Worm (Caenorhabditis elegans) whole organism, L2 larva: ENCODE data around the gene Y57A10C.10.

Source experiments
- C34F6.9 ChIP-seq: fragments of 150-350 bp; optimal IDR thresholded peaks from 2 replicates; lab custom pipeline; 2014; ENCODE audit warnings: missing biosample characterization, missing genetic modification characterization
- F13H6.1 ChIP-seq: sonication (generic microtip); optimal IDR thresholded peaks from 2 replicates; lab custom pipeline; 2016; ENCODE audit warnings: missing genetic modification characterization, missing compliant biosample characterization
- Y55F3AM.14 ChIP-seq: fragments of 200-800 bp; sonication (Bioruptor generic); optimal IDR thresholded peaks from 2 replicates; lab custom pipeline; 2018; ENCODE audit warnings: mild to moderate bottlenecking, missing genetic modification characterization, missing compliant biosample characterization
- ZK546.5 ChIP-seq: sonication (generic microtip); optimal IDR thresholded peaks from 2 replicates; lab custom pipeline; 2017; ENCODE audit warnings: missing biosample characterization, missing genetic modification characterization
- aly-2 ChIP-seq: fragments of 150-350 bp; optimal IDR thresholded peaks from 2 replicates; lab custom pipeline; 2014; ENCODE audit warnings: missing biosample characterization, missing genetic modification characterization
- blmp-1 ChIP-seq: sonication (generic microtip); optimal IDR thresholded peaks from 2 replicates; lab custom pipeline; 2017; ENCODE audit warnings: missing genetic modification characterization, mild to moderate bottlenecking, missing compliant biosample characterization, antibody characterized with exemption, moderate library complexity; ENCODE audit not compliant: insufficient read depth
- ceh-82 ChIP-seq: fragments of 150-350 bp; optimal IDR thresholded peaks from 2 replicates; lab custom pipeline; 2014; ENCODE audit warnings: missing biosample characterization, missing genetic modification characterization
- crh-2 ChIP-seq: sonication (generic microtip); optimal IDR thresholded peaks from 2 replicates; lab custom pipeline; 2017; ENCODE audit warnings: missing biosample characterization, missing genetic modification characterization
- dmd-4 ChIP-seq: sonication (generic microtip); optimal IDR thresholded peaks from 2 replicates; lab custom pipeline; 2017; ENCODE audit warnings: missing biosample characterization, missing genetic modification characterization
- egl-27 ChIP-seq: sonication (generic microtip); optimal IDR thresholded peaks from 3 replicates; lab custom pipeline; 2017; ENCODE audit warnings: missing biosample characterization, missing genetic modification reagents, missing genetic modification characterization
- elt-1 ChIP-seq: fragments of 150-350 bp; optimal IDR thresholded peaks from 2 replicates; lab custom pipeline; 2014; ENCODE audit warnings: missing biosample characterization, missing genetic modification characterization
- elt-3 ChIP-seq: sonication (generic microtip); optimal IDR thresholded peaks from 2 replicates; lab custom pipeline; 2017; ENCODE audit warnings: missing biosample characterization, missing genetic modification characterization
- fos-1 ChIP-seq: fragments of 150-350 bp; optimal IDR thresholded peaks from 2 replicates; lab custom pipeline; 2014; ENCODE audit warnings: missing biosample characterization, missing genetic modification characterization
- gmeb-1 ChIP-seq: fragments of 150-350 bp; optimal IDR thresholded peaks from 2 replicates; lab custom pipeline; 2014; ENCODE audit warnings: missing biosample characterization, missing genetic modification characterization
- lin-11 ChIP-seq: fragments of 150-350 bp; sonication (generic microtip); optimal IDR thresholded peaks from 2 replicates; lab custom pipeline; 2014; ENCODE audit warnings: missing biosample characterization, missing genetic modification characterization, inconsistent platforms, mixed read lengths
- lin-13 ChIP-seq: fragments of 150-350 bp; optimal IDR thresholded peaks from 2 replicates; lab custom pipeline; 2014; ENCODE audit warnings: missing biosample characterization, missing genetic modification reagents, missing genetic modification characterization
- lin-39 ChIP-seq: fragments of 150-350 bp; optimal IDR thresholded peaks from 2 replicates; lab custom pipeline; 2014; ENCODE audit warnings: missing biosample characterization, missing genetic modification reagents, missing genetic modification characterization
- lsy-2 ChIP-seq, 2 experiments: fragments of 150-350 bp in 1 of 2; sonication (generic microtip) in 1 of 2; optimal IDR thresholded peaks; 2 replicates each; lab custom pipeline; 2014 to 2017; ENCODE audit warnings: missing biosample characterization in 2 of 2, missing genetic modification characterization in 2 of 2
- mab-5 ChIP-seq: fragments of 150-350 bp; optimal IDR thresholded peaks from 2 replicates; lab custom pipeline; 2014; ENCODE audit warnings: missing biosample characterization, missing genetic modification characterization
- mdl-1 ChIP-seq, 2 experiments: fragments of 150-350 bp in 1 of 2; sonication (generic microtip) in 1 of 2; optimal IDR thresholded peaks; 2 replicates each; lab custom pipeline; 2017; ENCODE audit warnings: missing biosample characterization in 2 of 2, missing genetic modification characterization in 2 of 2
- nhr-10 ChIP-seq: sonication (generic microtip); optimal IDR thresholded peaks from 2 replicates; lab custom pipeline; 2017; ENCODE audit warnings: missing biosample characterization, missing genetic modification characterization
- nhr-11 ChIP-seq: fragments of 150-350 bp; optimal IDR thresholded peaks from 2 replicates; lab custom pipeline; 2014; ENCODE audit warnings: missing biosample characterization, missing genetic modification characterization
- nhr-12 ChIP-seq: fragments of 150-350 bp; optimal IDR thresholded peaks from 2 replicates; lab custom pipeline; 2014; ENCODE audit warnings: missing biosample characterization, missing genetic modification characterization
- nhr-129 ChIP-seq: fragments of 150-350 bp; optimal IDR thresholded peaks from 2 replicates; lab custom pipeline; 2014; ENCODE audit warnings: missing biosample characterization, missing genetic modification characterization
- nhr-21 ChIP-seq: fragments of 150-350 bp; optimal IDR thresholded peaks from 2 replicates; lab custom pipeline; 2014; ENCODE audit warnings: missing biosample characterization, missing genetic modification characterization
- nhr-237 ChIP-seq: fragments of 150-350 bp; optimal IDR thresholded peaks from 2 replicates; lab custom pipeline; 2014; ENCODE audit warnings: missing biosample characterization, missing genetic modification characterization
- nhr-25 ChIP-seq: fragments of 150-350 bp; sonication (generic microtip); optimal IDR thresholded peaks from 3 replicates; lab custom pipeline; 2014; ENCODE audit warnings: missing biosample characterization, missing genetic modification characterization
- nhr-6 ChIP-seq: fragments of 150-350 bp; optimal IDR thresholded peaks from 2 replicates; lab custom pipeline; 2014; ENCODE audit warnings: missing biosample characterization, missing genetic modification characterization
- skn-1 ChIP-seq: sonication (generic microtip); optimal IDR thresholded peaks from 2 replicates; lab custom pipeline; 2017; ENCODE audit warnings: missing biosample characterization, missing genetic modification characterization
- sma-3 ChIP-seq: sonication (generic microtip); optimal IDR thresholded peaks from 2 replicates; lab custom pipeline; 2016; ENCODE audit warnings: missing genetic modification reagents, missing genetic modification characterization, missing compliant biosample characterization
- sma-9 ChIP-seq, 2 experiments: fragments of 150-350 bp in 1 of 2; sonication (generic microtip) in 1 of 2; optimal IDR thresholded peaks; 2 replicates each; lab custom pipeline; 2014 to 2016; ENCODE audit warnings: missing genetic modification characterization in 2 of 2, mild to moderate bottlenecking in 1 of 2, missing biosample characterization in 1 of 2, missing compliant biosample characterization in 1 of 2, missing genetic modification reagents in 1 of 2, moderate library complexity in 1 of 2
- snpc-4 ChIP-seq: fragments of 150-350 bp; optimal IDR thresholded peaks from 2 replicates; lab custom pipeline; 2014; ENCODE audit warnings: missing biosample characterization, missing genetic modification characterization
- unc-62 ChIP-seq: fragments of 150-350 bp; optimal IDR thresholded peaks from 2 replicates; lab custom pipeline; 2014; ENCODE audit warnings: missing biosample characterization, missing genetic modification reagents, missing genetic modification characterization
- zag-1 ChIP-seq: fragments of 150-350 bp; optimal IDR thresholded peaks from 2 replicates; lab custom pipeline; 2014; ENCODE audit warnings: missing biosample characterization, missing genetic modification characterization
- ztf-4 ChIP-seq: fragments of 150-350 bp; optimal IDR thresholded peaks from 2 replicates; lab custom pipeline; 2014; ENCODE audit warnings: missing biosample characterization, missing genetic modification characterization

Y57A10C.10 gene

DNA sequence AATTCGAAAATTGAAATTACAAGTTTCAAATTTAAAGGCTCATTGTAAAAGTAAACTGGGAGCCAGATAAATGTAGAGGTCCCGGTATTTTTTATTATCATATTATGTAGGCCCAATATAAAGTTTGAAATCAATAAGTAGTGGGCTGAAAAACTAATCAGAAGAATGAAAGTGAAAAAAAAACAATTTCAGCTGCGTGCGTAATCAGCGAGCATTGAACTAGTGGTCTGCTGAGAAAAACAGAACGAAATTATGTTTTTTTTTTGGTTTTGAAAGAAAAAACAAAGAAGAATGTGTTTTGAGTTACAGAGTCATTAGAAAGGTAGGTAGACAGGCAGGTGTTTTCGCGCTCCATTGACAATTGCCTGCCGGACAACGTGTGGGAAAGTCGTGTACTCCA is 32.3 kb downstream of the Y57A10C.10 start, which contains the start of gene sre-31:
Gene sre-31 (minus strand): TSS at position 101 of the 400 bp plus-strand sequence.
- TF ChIP-seq dmd-4 = no peak
- TF ChIP-seq mdl-1 (tag; optimal IDR thresholded peaks at IDR 0.05; lab: Kevin White, UChicago) = no peak
- TF ChIP-seq lsy-2 (tag; optimal IDR thresholded peaks at IDR 0.05; lab: Kevin White, UChicago) = no peak
- no peak for TF ChIP-seq nhr-237 (tag; lab: Kevin White, UChicago)
- TF ChIP-seq crh-2 = no peak
- TF ChIP-seq nhr-11 (tag; lab: Kevin White, UChicago) = no peak
- no peak for TF ChIP-seq nhr-12 (tag; lab: Kevin White, UChicago)
- no peak for TF ChIP-seq nhr-25 (tag; lab: Kevin White, UChicago)
- TF ChIP-seq lin-11 = no peak
- TF ChIP-seq egl-27 = no peak
- TF ChIP-seq elt-3 (tag; lab: Kevin White, UChicago) = no peak
- no peak for TF ChIP-seq lin-39 (tag; lab: Kevin White, UChicago)
- TF ChIP-seq snpc-4 (tag; lab: Kevin White, UChicago) = no peak
- no peak for TF ChIP-seq ZK546.5 (tag; lab: Kevin White, UChicago)
- TF ChIP-seq, all 48 proteins: peak for 0

DNA sequence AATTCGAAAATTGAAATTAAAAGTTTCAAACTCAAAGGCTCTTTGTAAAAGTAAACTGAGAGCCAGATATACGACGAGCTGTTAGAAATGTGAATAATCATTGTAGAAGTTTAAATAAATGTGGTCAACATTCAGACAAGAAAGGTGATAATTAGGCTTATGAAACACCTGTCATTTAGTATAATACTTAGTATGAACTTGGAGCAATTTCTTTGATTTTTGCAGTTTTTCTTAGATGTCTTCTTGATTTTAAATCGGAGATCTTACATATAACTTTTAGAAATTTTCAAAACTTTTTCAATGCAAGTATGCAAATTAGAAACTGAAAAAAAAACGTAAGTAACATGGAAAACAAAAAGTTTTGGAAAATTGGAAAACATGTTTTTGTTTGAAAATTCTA is 34.7 kb downstream of the Y57A10C.10 start, which contains the start of gene sre-30:
Gene sre-30 (minus strand): TSS at position 101 of the 400 bp plus-strand sequence.
- no peak for TF ChIP-seq nhr-237 (tag; lab: Kevin White, UChicago)
- no peak for TF ChIP-seq fos-1
- TF ChIP-seq Y55F3AM.14 (GFP tag; lab: Kevin White, UChicago) = no peak
- TF ChIP-seq nhr-6 (tag; lab: Kevin White, UChicago) = no peak
- TF ChIP-seq F13H6.1 (tag; lab: Kevin White, UChicago) = no peak
- TF ChIP-seq nhr-21 (tag; lab: Kevin White, UChicago) = no peak
- TF ChIP-seq sma-3 (GFP tag; lab: Kevin White, UChicago) = no peak
- TF ChIP-seq C34F6.9 (tag; lab: Kevin White, UChicago) = no peak
- no peak for TF ChIP-seq ceh-82 (tag; lab: Kevin White, UChicago)
- TF ChIP-seq egl-27 = no peak
- no peak for TF ChIP-seq lin-39 (tag; lab: Kevin White, UChicago)
- TF ChIP-seq aly-2 (tag; lab: Kevin White, UChicago) = no peak
- no peak for TF ChIP-seq mdl-1 (tag; optimal IDR thresholded peaks at IDR 0.05; lab: Kevin White, UChicago)
- TF ChIP-seq zag-1 (tag; lab: Kevin White, UChicago) = no peak
- TF ChIP-seq unc-62 (GFP tag; lab: Kevin White, UChicago) = no peak

DNA sequence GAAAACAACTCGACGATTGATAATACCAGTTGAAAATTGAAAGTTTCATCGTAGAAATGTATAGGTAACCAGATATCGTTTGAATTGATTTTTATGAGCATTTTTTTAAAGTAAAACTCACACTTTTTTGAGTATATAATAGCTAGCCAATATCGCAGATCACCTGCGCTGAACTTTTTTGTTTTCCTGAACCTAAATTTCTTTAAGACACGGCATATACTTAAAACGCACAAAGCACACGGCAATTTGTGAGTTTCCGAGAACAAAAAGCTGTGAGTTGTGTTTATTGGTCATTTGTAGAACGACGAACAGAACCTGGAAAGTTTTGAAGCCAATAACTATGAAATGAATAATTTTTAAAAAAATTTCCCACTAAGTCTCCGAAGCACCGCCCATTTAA is 39.3 kb downstream of the Y57A10C.10 start, which contains the start of gene sre-29:
Gene sre-29 (minus strand): TSS at position 101 of the 400 bp plus-strand sequence.
- TF ChIP-seq nhr-237 (tag; lab: Kevin White, UChicago) (no peak), unc-62 (GFP tag; lab: Kevin White, UChicago) (no peak), crh-2 (no peak), dmd-4 (no peak), C34F6.9 (tag; lab: Kevin White, UChicago) (no peak), ZK546.5 (tag; lab: Kevin White, UChicago) (no peak), mab-5 (tag; lab: Kevin White, UChicago) (no peak), lin-39 (tag; lab: Kevin White, UChicago) (no peak), aly-2 (tag; lab: Kevin White, UChicago) (no peak), ztf-4 (tag; lab: Kevin White, UChicago) (no peak), nhr-6 (tag; lab: Kevin White, UChicago) (no peak), fos-1 (no peak), lin-13 (GFP tag; lab: Kevin White, UChicago) (no peak), nhr-11 (tag; lab: Kevin White, UChicago) (no peak), nhr-129 (tag; lab: Kevin White, UChicago) (no peak), nhr-10 (tag; lab: Kevin White, UChicago) (no peak), elt-1 (tag; lab: Kevin White, UChicago) (no peak), nhr-21 (tag; lab: Kevin White, UChicago) (no peak), blmp-1 (tag; lab: Kevin White, UChicago) (no peak), sma-3 (GFP tag; lab: Kevin White, UChicago) (no peak)

DNA sequence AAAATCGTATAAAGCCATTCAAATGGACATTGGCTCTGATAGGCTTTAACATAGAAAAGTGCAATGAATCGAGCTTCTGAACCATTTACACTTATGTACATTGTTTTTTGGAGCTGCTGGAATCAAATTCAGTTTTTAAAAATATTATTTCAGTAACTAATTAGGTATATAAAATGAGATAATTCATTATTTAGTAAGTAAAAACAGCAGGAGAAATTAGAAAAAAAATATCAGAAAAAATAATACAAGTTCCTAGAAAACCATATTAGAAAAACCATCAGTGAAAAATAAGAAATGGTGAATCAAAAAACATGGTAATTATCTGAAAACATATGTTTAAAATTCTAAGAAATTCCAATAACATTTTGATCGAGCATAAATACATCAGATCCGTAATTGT is 43.4 kb downstream of the Y57A10C.10 start, which contains the start of gene F57G9.7:
Gene F57G9.7 (minus strand): TSS at position 101 of the 400 bp plus-strand sequence.
- TF ChIP-seq sma-9 (GFP tag; optimal IDR thresholded peaks at IDR 0.05; lab: Kevin White, UChicago) = no peak
- no peak for TF ChIP-seq sma-9 (tag; optimal IDR thresholded peaks at IDR 0.05; lab: Kevin White, UChicago)
- no peak for TF ChIP-seq gmeb-1 (tag; lab: Kevin White, UChicago)
- TF ChIP-seq Y55F3AM.14 (GFP tag; lab: Kevin White, UChicago) = no peak
- no peak for TF ChIP-seq nhr-10 (tag; lab: Kevin White, UChicago)
- TF ChIP-seq skn-1 (tag; lab: Kevin White, UChicago) = no peak
